Fruit fly (Drosophila melanogaster) whole organism, prepupa: ENCODE measurements around the gene CG42846.

Experiments used
- Blimp-1 ChIP-seq: fragments of 200-800 bp; sonication (Bioruptor generic); optimal IDR thresholded peaks from 3 replicates; lab custom pipeline; 2017; ENCODE audit warnings: missing biosample characterization, missing genetic modification characterization, mild to moderate bottlenecking, moderate library complexity, missing genetic modification reagents
- CG10631 ChIP-seq: fragments of 200-800 bp; sonication (Bioruptor generic); optimal IDR thresholded peaks from 2 replicates; lab custom pipeline; 2016; ENCODE audit warnings: missing biosample characterization, missing genetic modification characterization
- CG11294 ChIP-seq: fragments of 200-800 bp; sonication (Bioruptor generic); IDR thresholded peaks from 2 replicates; pipeline ENCODE4 v1.3.6; 2022; ENCODE audit warnings: missing biosample characterization, missing genetic modification characterization
- CG11902 ChIP-seq: fragments of 200-800 bp; sonication (Bioruptor generic); optimal IDR thresholded peaks from 3 replicates; lab custom pipeline; 2016; ENCODE audit warnings: missing biosample characterization, missing genetic modification characterization
- CG15336 ChIP-seq: fragments of 200-800 bp; sonication (Bioruptor generic); IDR thresholded peaks from 2 replicates; pipeline ENCODE4 v1.3.6; 2022; ENCODE audit warnings: missing biosample characterization, missing genetic modification characterization
- CG1621 ChIP-seq: fragments of 200-800 bp; sonication (Bioruptor generic); optimal IDR thresholded peaks from 3 replicates; lab custom pipeline; 2018; ENCODE audit warnings: missing biosample characterization, mild to moderate bottlenecking, missing genetic modification characterization
- CG16779 ChIP-seq: fragments of 200-800 bp; sonication (Bioruptor generic); optimal IDR thresholded peaks from 3 replicates; lab custom pipeline; 2017; ENCODE audit warnings: missing biosample characterization, mild to moderate bottlenecking, missing genetic modification characterization
- CG3032 ChIP-seq: fragments of 200-800 bp; optimal IDR thresholded peaks from 2 replicates; lab custom pipeline; 2019; ENCODE audit warnings: missing biosample characterization, mild to moderate bottlenecking, missing genetic modification characterization, moderate library complexity
- CG31627 ChIP-seq: fragments of 200-800 bp; sonication (Bioruptor generic); optimal IDR thresholded peaks from 3 replicates; lab custom pipeline; 2016; ENCODE audit warnings: missing biosample characterization, missing genetic modification characterization
- CG32006 ChIP-seq: fragments of 200-800 bp; sonication (Bioruptor generic); optimal IDR thresholded peaks from 3 replicates; lab custom pipeline; 2017; ENCODE audit warnings: missing biosample characterization, mild to moderate bottlenecking, missing genetic modification characterization
- CG34406 ChIP-seq: fragments of 200-800 bp; sonication (Bioruptor generic); optimal IDR thresholded peaks from 3 replicates; lab custom pipeline; 2016; ENCODE audit warnings: missing biosample characterization, missing genetic modification characterization
- CG3919 ChIP-seq: fragments of 200-800 bp; sonication (Bioruptor generic); optimal IDR thresholded peaks from 3 replicates; lab custom pipeline; 2016; ENCODE audit warnings: missing biosample characterization, missing genetic modification characterization
- CG4318 ChIP-seq: fragments of 200-800 bp; sonication (Bioruptor generic); optimal IDR thresholded peaks from 3 replicates; lab custom pipeline; 2017; ENCODE audit warnings: missing biosample characterization, mild to moderate bottlenecking, missing genetic modification characterization
- CG6163 ChIP-seq: fragments of 200-800 bp; sonication (Bioruptor generic); IDR thresholded peaks from 3 replicates; pipeline ENCODE4 v1.3.6; 2022; ENCODE audit warnings: missing biosample characterization, missing genetic modification characterization
- CG6276 ChIP-seq: fragments of 200-800 bp; sonication (Bioruptor generic); optimal IDR thresholded peaks from 2 replicates; lab custom pipeline; 2017; ENCODE audit warnings: missing biosample characterization, mild to moderate bottlenecking, missing genetic modification characterization
- CG6792 ChIP-seq: fragments of 200-800 bp; sonication (Bioruptor generic); optimal IDR thresholded peaks from 3 replicates; lab custom pipeline; 2016; ENCODE audit warnings: missing biosample characterization, missing genetic modification characterization
- CG6808 ChIP-seq: fragments of 200-800 bp; sonication (Bioruptor generic); optimal IDR thresholded peaks from 3 replicates; lab custom pipeline; 2017; ENCODE audit warnings: missing biosample characterization, missing genetic modification characterization, mild to moderate bottlenecking, moderate library complexity, missing genetic modification reagents
- CG6854 ChIP-seq: fragments of 200-800 bp; sonication (Bioruptor generic); optimal IDR thresholded peaks from 2 replicates; lab custom pipeline; 2017; ENCODE audit warnings: missing biosample characterization, mild to moderate bottlenecking, missing genetic modification characterization
- CG7368 ChIP-seq: fragments of 200-800 bp; sonication (Bioruptor generic); optimal IDR thresholded peaks from 3 replicates; lab custom pipeline; 2016; ENCODE audit warnings: missing biosample characterization, missing genetic modification characterization
- CG8119 ChIP-seq: fragments of 200-800 bp; sonication (Bioruptor generic); IDR thresholded peaks from 3 replicates; pipeline ENCODE4 v1.3.6; 2022; ENCODE audit warnings: missing biosample characterization, missing genetic modification characterization
- CG8319 ChIP-seq: fragments of 200-800 bp; sonication (Bioruptor generic); optimal IDR thresholded peaks from 3 replicates; lab custom pipeline; 2016; ENCODE audit warnings: missing biosample characterization, missing genetic modification characterization
- CG8632 ChIP-seq: fragments of 200-800 bp; sonication (Bioruptor generic); optimal IDR thresholded peaks from 3 replicates; lab custom pipeline; 2016; ENCODE audit warnings: missing biosample characterization, missing genetic modification characterization
- CG9139 ChIP-seq: fragments of 200-800 bp; sonication (Bioruptor generic); optimal IDR thresholded peaks from 3 replicates; lab custom pipeline; 2017; ENCODE audit warnings: missing biosample characterization, mild to moderate bottlenecking, missing genetic modification characterization
- Eip75B ChIP-seq: fragments of 200-800 bp; sonication (Bioruptor generic); optimal IDR thresholded peaks from 3 replicates; lab custom pipeline; 2016; ENCODE audit warnings: missing biosample characterization, missing genetic modification characterization
- Eip78C ChIP-seq: fragments of 200-800 bp; sonication (Bioruptor generic); peaks from one replicate; lab custom pipeline; 2016; ENCODE audit warnings: missing biosample characterization, missing genetic modification characterization
- Eip93F ChIP-seq: fragments of 200-800 bp; sonication (Bioruptor generic); optimal IDR thresholded peaks from 2 replicates; lab custom pipeline; 2016; ENCODE audit warnings: missing biosample characterization, mild to moderate bottlenecking, missing genetic modification characterization
- Ets21C ChIP-seq: fragments of 200-800 bp; sonication (Bioruptor generic); optimal IDR thresholded peaks from 3 replicates; lab custom pipeline; 2016; ENCODE audit warnings: missing biosample characterization, missing genetic modification characterization
- Ets96B ChIP-seq: fragments of 200-800 bp; optimal IDR thresholded peaks from 2 replicates; lab custom pipeline; 2019; ENCODE audit warnings: missing biosample characterization, mild to moderate bottlenecking, missing genetic modification characterization, moderate library complexity
- Gug ChIP-seq: fragments of 200-800 bp; sonication (Bioruptor generic); IDR thresholded peaks from 2 replicates; pipeline ENCODE4 v1.3.6; 2022; ENCODE audit warnings: missing biosample characterization, missing genetic modification characterization
- Hr39 ChIP-seq: fragments of 200-800 bp; sonication (Bioruptor generic); optimal IDR thresholded peaks from 2 replicates; lab custom pipeline; 2016; ENCODE audit warnings: missing biosample characterization, missing genetic modification characterization
- Lpt ChIP-seq: fragments of 200-800 bp; sonication (Bioruptor generic); optimal IDR thresholded peaks from 3 replicates; lab custom pipeline; 2016; ENCODE audit warnings: missing biosample characterization, missing genetic modification characterization
- Met ChIP-seq: fragments of 200-800 bp; sonication (Bioruptor generic); optimal IDR thresholded peaks from 3 replicates; lab custom pipeline; 2016; ENCODE audit warnings: missing biosample characterization, missing genetic modification characterization
- Smox ChIP-seq: fragments of 200-800 bp; sonication (Bioruptor generic); optimal IDR thresholded peaks from 3 replicates; lab custom pipeline; 2016; ENCODE audit warnings: missing biosample characterization, missing genetic modification characterization
- Sox14 ChIP-seq: fragments of 200-800 bp; sonication (Bioruptor generic); optimal IDR thresholded peaks from 3 replicates; lab custom pipeline; 2016; ENCODE audit warnings: missing biosample characterization, missing genetic modification characterization
- achi ChIP-seq: fragments of 200-800 bp; sonication (Bioruptor generic); optimal IDR thresholded peaks from 3 replicates; lab custom pipeline; 2016; ENCODE audit warnings: missing biosample characterization, missing genetic modification characterization
- acj6 ChIP-seq: fragments of 200-800 bp; sonication (Bioruptor generic); optimal IDR thresholded peaks from 3 replicates; lab custom pipeline; 2016; ENCODE audit warnings: missing biosample characterization, missing genetic modification characterization
- cyc ChIP-seq: fragments of 200-800 bp; sonication (Bioruptor generic); optimal IDR thresholded peaks from 3 replicates; lab custom pipeline; 2016; ENCODE audit warnings: missing biosample characterization, missing genetic modification characterization
- dac ChIP-seq: fragments of 200-800 bp; sonication (Bioruptor generic); optimal IDR thresholded peaks from 2 replicates; lab custom pipeline; 2017; ENCODE audit warnings: missing biosample characterization, mild to moderate bottlenecking, missing genetic modification characterization
- dsx ChIP-seq: fragments of 200-800 bp; optimal IDR thresholded peaks from 3 replicates; lab custom pipeline; 2019; ENCODE audit warnings: missing biosample characterization, mild to moderate bottlenecking, missing genetic modification characterization, moderate library complexity; ENCODE audit not compliant: poor library complexity, severe bottlenecking
- eg ChIP-seq: fragments of 200-800 bp; sonication (Bioruptor generic); IDR thresholded peaks from 3 replicates; pipeline ENCODE4 v1.3.6; 2022; ENCODE audit warnings: missing biosample characterization, missing genetic modification characterization
- fd59A ChIP-seq: fragments of 200-800 bp; sonication (Bioruptor generic); optimal IDR thresholded peaks from 2 replicates; lab custom pipeline; 2017; ENCODE audit warnings: missing biosample characterization, mild to moderate bottlenecking, missing genetic modification characterization, missing genetic modification reagents
- fd85E ChIP-seq: fragments of 200-800 bp; sonication (Bioruptor generic); optimal IDR thresholded peaks from 3 replicates; lab custom pipeline; 2016; ENCODE audit warnings: missing biosample characterization, missing genetic modification characterization
- fkh ChIP-seq: fragments of 200-800 bp; sonication (Bioruptor generic); optimal IDR thresholded peaks from 3 replicates; lab custom pipeline; 2017; ENCODE audit warnings: missing biosample characterization, mild to moderate bottlenecking, missing genetic modification characterization, moderate library complexity
- net ChIP-seq: fragments of 200-800 bp; sonication (Bioruptor generic); optimal IDR thresholded peaks from 3 replicates; lab custom pipeline; 2016; ENCODE audit warnings: missing biosample characterization, missing genetic modification characterization
- pdm3 ChIP-seq: fragments of 200-800 bp; sonication (Bioruptor generic); optimal IDR thresholded peaks from 3 replicates; lab custom pipeline; 2016; ENCODE audit warnings: missing biosample characterization, missing genetic modification characterization
- salr ChIP-seq, 2 experiments: fragments of 200-800 bp; sonication (Bioruptor generic); optimal IDR thresholded peaks; 3 replicates each; lab custom pipeline; 2016 to 2018; ENCODE audit warnings: missing biosample characterization in 2 of 2, missing genetic modification characterization in 2 of 2, mild to moderate bottlenecking in 1 of 2
- spab ChIP-seq: fragments of 200-800 bp; sonication (Bioruptor generic); optimal IDR thresholded peaks from 2 replicates; lab custom pipeline; 2017; ENCODE audit warnings: missing biosample characterization, mild to moderate bottlenecking, missing genetic modification characterization, missing genetic modification reagents
- svp ChIP-seq: fragments of 200-800 bp; sonication (Bioruptor generic); peaks from one replicate; lab custom pipeline; 2016; ENCODE audit warnings: missing biosample characterization, missing genetic modification characterization
- topi ChIP-seq: fragments of 200-800 bp; sonication (Bioruptor generic); optimal IDR thresholded peaks from 3 replicates; lab custom pipeline; 2016; ENCODE audit warnings: missing biosample characterization, missing genetic modification characterization
- vri ChIP-seq: fragments of 200-800 bp; sonication (Bioruptor generic); optimal IDR thresholded peaks from 3 replicates; lab custom pipeline; 2016; ENCODE audit warnings: missing biosample characterization, mild to moderate bottlenecking, missing genetic modification characterization

Gene CG42846

DNA sequence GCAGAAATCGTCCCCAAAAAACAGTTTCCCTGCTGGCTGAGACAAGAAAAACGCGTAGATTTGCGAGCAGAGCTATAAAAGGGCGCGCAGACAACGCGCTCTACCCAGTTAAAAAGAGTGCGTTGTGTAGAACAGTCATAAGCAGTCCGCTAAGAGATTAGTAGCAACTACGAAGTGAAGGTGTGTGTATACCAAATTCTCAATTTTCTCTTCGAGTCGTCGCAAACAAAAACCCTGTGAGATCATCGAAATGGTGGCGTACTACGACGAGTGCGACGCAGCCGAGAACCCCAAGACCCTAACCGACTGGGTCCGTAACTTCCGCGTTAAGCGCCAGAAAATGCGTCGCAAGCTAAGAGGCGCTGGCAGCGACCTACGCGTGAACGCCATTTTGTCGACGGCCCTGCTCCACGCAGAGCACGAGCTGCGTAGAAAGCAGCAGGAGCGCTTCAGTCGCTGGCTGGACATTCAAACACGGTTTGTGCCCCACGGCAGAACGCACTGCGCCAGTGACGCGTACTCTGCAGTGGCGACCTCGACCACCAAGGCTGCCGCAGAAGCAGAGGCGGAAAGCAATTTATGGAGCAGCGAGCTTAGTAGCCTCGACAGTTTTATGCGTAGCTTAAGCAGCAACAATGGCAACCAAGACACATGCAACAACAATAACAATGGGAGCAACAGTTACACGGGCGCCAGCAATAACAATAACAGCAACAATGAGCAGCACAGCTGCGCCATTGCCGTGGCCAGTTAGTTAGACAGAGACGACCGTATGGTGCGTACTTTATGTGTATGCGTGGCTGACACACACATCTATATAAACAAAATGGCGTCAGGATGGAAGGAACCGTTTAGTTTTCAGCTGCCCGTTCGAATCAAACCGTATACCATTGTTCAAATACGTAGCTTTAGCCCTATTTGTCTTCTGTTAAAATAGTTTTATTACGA lies 7.1 kb downstream of the CG42846 start:
- no peak for TF ChIP-seq acj6 (GFP tag; lab: Kevin White, UChicago)
- TF ChIP-seq CG9139 = peak; percentile 41
- TF ChIP-seq salr (GFP tag; optimal IDR thresholded peaks at IDR 0.05; lab: Kevin White, UChicago) = no peak
- peak; percentile 59 for TF ChIP-seq Eip78C (GFP tag; lab: Kevin White, UChicago)
- TF ChIP-seq Lpt = no peak
- TF ChIP-seq Sox14 = peak; percentile 71
- TF ChIP-seq fd59A (GFP tag; lab: Kevin White, UChicago) = no peak
- TF ChIP-seq dsx = peak; percentile 63
- TF ChIP-seq CG15336 = peak; percentile 8; the same call in 1 of the 2 replicates
- TF ChIP-seq CG7368 (GFP tag; lab: Kevin White, UChicago) = peak; percentile 26
- TF ChIP-seq Smox (GFP tag; lab: Kevin White, UChicago) = no peak
- no peak for TF ChIP-seq Blimp-1
- TF ChIP-seq Ets21C (GFP tag; lab: Kevin White, UChicago) = no peak
- TF ChIP-seq Hr39 (GFP tag; lab: Kevin White, UChicago) = no peak
- no peak for TF ChIP-seq Eip93F (GFP tag; lab: Kevin White, UChicago)
- TF ChIP-seq CG11902 = no peak
- TF ChIP-seq CG6854 (GFP tag; lab: Kevin White, UChicago) = no peak
- no peak for TF ChIP-seq CG6792
- TF ChIP-seq CG34406 (GFP tag; lab: Kevin White, UChicago) = no peak
- no peak for TF ChIP-seq CG32006 (GFP tag; lab: Kevin White, UChicago)
- TF ChIP-seq CG3919 = no peak
- TF ChIP-seq achi (GFP tag; lab: Kevin White, UChicago) = no peak
- TF ChIP-seq CG6276 (GFP tag; lab: Kevin White, UChicago) = no peak
- TF ChIP-seq CG8632 = peak; percentile 1
- TF ChIP-seq Gug (GFP tag; lab: Robert Waterston, UW) = no peak
- peak; percentile 2 for TF ChIP-seq CG6808
- TF ChIP-seq CG6163 (GFP tag; lab: Robert Waterston, UW) = peak; percentile 39; the same call in 1 of the 3 replicates
- peak; percentile 4 for TF ChIP-seq fkh (GFP tag; lab: Kevin White, UChicago)
- peak; percentile 1 for TF ChIP-seq Met (GFP tag; lab: Kevin White, UChicago)
- 0 out of 3 replicates have a peak, but pooled peaks have one; percentile 23 for TF ChIP-seq CG8119 (GFP tag; lab: Robert Waterston, UW)
- TF ChIP-seq CG3032 (tag; lab: Kevin White, UChicago) = no peak
- TF ChIP-seq CG31627 = no peak
- no peak for TF ChIP-seq Ets96B (tag; lab: Kevin White, UChicago)
- no peak for TF ChIP-seq cyc
- no peak for TF ChIP-seq dac
- no peak for TF ChIP-seq CG8319 (GFP tag; lab: Kevin White, UChicago)
- no peak for TF ChIP-seq CG16779
- TF ChIP-seq CG10631 (GFP tag; lab: Kevin White, UChicago) = no peak
- TF ChIP-seq Eip75B (GFP tag; lab: Kevin White, UChicago) = no peak
- no peak for TF ChIP-seq fd85E
- peak; percentile 15 for TF ChIP-seq topi (GFP tag; lab: Kevin White, UChicago)
- TF ChIP-seq pdm3 (GFP tag; lab: Kevin White, UChicago) = no peak
- TF ChIP-seq CG4318 = no peak
- peak; percentile 62 for TF ChIP-seq CG1621 (tag; lab: Kevin White, UChicago)
- peak; percentile 42; the same call in 2 of the 3 replicates for TF ChIP-seq eg
- TF ChIP-seq vri (GFP tag; lab: Kevin White, UChicago) = peak; percentile 41
- no peak for TF ChIP-seq net (GFP tag; lab: Kevin White, UChicago)
- peak; percentile 80 for TF ChIP-seq svp (GFP tag; lab: Kevin White, UChicago)
- TF ChIP-seq CG11294 (GFP tag; lab: Robert Waterston, UW) = no peak
- TF ChIP-seq spab (GFP tag; lab: Kevin White, UChicago) = no peak
